Worm (Caenorhabditis elegans) whole organism, late embryonic: ENCODE results near the gene srv-16.

Source experiments
- ceh-34 ChIP-seq: sonication (generic microtip); optimal IDR thresholded peaks from 2 replicates; lab custom pipeline; 2016; ENCODE audit warnings: mild to moderate bottlenecking, missing genetic modification characterization, missing compliant biosample characterization
- fax-1 ChIP-seq: sonication (generic microtip); optimal IDR thresholded peaks from 2 replicates; lab custom pipeline; 2016; ENCODE audit warnings: missing genotype, missing genetic modification characterization, missing compliant biosample characterization
- pros-1 ChIP-seq: fragments of 150-350 bp; optimal IDR thresholded peaks from 2 replicates; lab custom pipeline; 2014; ENCODE audit warnings: missing biosample characterization, missing genetic modification reagents, missing genetic modification characterization

- no peak for TF ChIP-seq fax-1
- TF ChIP-seq pros-1 (tag; lab: Kevin White, UChicago) = no peak
- no peak for TF ChIP-seq ceh-34
These were observed 7.7 kb upstream of the srv-16 start, which contains the start of gene Y105C5B.11 for ce11 chrIV:15941403-15941802.
